Fruit fly (Drosophila melanogaster) whole organism, embryonic: ENCODE data around the gene CG12702.

Experiments used
- CG11456 ChIP-seq: fragments of 200-800 bp; sonication (Bioruptor generic); IDR thresholded peaks from 3 replicates; pipeline ENCODE4 v1.3.6; 2022; ENCODE audit warnings: missing biosample characterization, missing genetic modification characterization
- CG4404 ChIP-seq: fragments of 200-800 bp; sonication (Bioruptor generic); IDR thresholded peaks from 2 replicates; pipeline ENCODE4 v1.3.6; 2022; ENCODE audit warnings: missing biosample characterization, missing genetic modification characterization
- Oli ChIP-seq: fragments of 200-800 bp; sonication (Bioruptor generic); optimal IDR thresholded peaks from 2 replicates; lab custom pipeline; 2018; ENCODE audit warnings: missing biosample characterization, mild to moderate bottlenecking, missing genetic modification characterization, moderate library complexity
- Optix ChIP-seq: fragments of 200-800 bp; sonication (Bioruptor generic); IDR thresholded peaks from 3 replicates; pipeline ENCODE4 v1.3.6; 2022; ENCODE audit warnings: missing biosample characterization, missing genetic modification characterization
- Xrp1 ChIP-seq: fragments of 200-800 bp; sonication (Bioruptor generic); IDR thresholded peaks from 2 replicates; pipeline ENCODE4 v1.3.6; 2022; ENCODE audit warnings: missing biosample characterization, missing genetic modification characterization
- lola ChIP-seq, 3 experiments: fragments of >200 bp in 2 of 3; fragments of 200-800 bp in 1 of 3; sonication (Bioruptor generic) in 1 of 3; optimal IDR thresholded peaks; 2 replicates each; lab custom pipeline; 2017 to 2019; ENCODE audit warnings: missing biosample characterization in 3 of 3, missing genetic modification characterization in 3 of 3, mild to moderate bottlenecking in 1 of 3, moderate library complexity in 1 of 3
- pros ChIP-seq: fragments of 200-800 bp; sonication (Bioruptor generic); optimal IDR thresholded peaks from 3 replicates; lab custom pipeline; 2019; ENCODE audit warnings: missing biosample characterization, mild to moderate bottlenecking, missing genetic modification characterization, moderate library complexity
- slbo ChIP-seq: fragments of 200-800 bp; sonication (Bioruptor generic); IDR thresholded peaks from 2 replicates; pipeline ENCODE4 v1.3.6; 2022; ENCODE audit warnings: missing biosample characterization, missing genetic modification characterization

dm6 chrX:19748014-19748413 lies 16.7 kb downstream of the CG12702 start, which contains the start of gene Alr:
- TF ChIP-seq CG11456 (GFP tag; lab: Robert Waterston, UW), result no peak
- TF ChIP-seq slbo (GFP tag; lab: Robert Waterston, UW), result no peak
- TF ChIP-seq pros (GFP tag; lab: Kevin White, UChicago), result no peak
- no peak for TF ChIP-seq Xrp1
- no peak for TF ChIP-seq lola (GFP tag; optimal IDR thresholded peaks at IDR 0.05; lab: Kevin White, UChicago)
- TF ChIP-seq Oli (tag; lab: Kevin White, UChicago), result no peak
- no peak for TF ChIP-seq Optix
- TF ChIP-seq CG4404, result no peak
